Worm (Caenorhabditis elegans) whole organism, L1 larva: ENCODE results near the gene kvs-2.

Source experiments
- blmp-1 ChIP-seq: fragments of 150-350 bp; optimal IDR thresholded peaks from 2 replicates; lab custom pipeline; 2014; ENCODE audit warnings: missing biosample characterization, missing genetic modification characterization
- efl-3 ChIP-seq: fragments of 200-800 bp; sonication (Bioruptor generic); optimal IDR thresholded peaks from 2 replicates; lab custom pipeline; 2018; ENCODE audit warnings: mild to moderate bottlenecking, missing genetic modification characterization, missing compliant biosample characterization
- egl-27 ChIP-seq, 2 experiments: fragments of 150-350 bp in 1 of 2; sonication (generic microtip); optimal IDR thresholded peaks; 3 replicates each; lab custom pipeline; 2017 to 2018; ENCODE audit warnings: missing biosample characterization in 2 of 2, missing genetic modification characterization in 2 of 2, missing genetic modification reagents in 2 of 2
- elt-3 ChIP-seq, 6 experiments: fragments of 150-350 bp in 1 of 6; sonication (generic microtip); optimal IDR thresholded peaks; 2 replicates each; lab custom pipeline; 2017 to 2018; ENCODE audit warnings: missing biosample characterization in 6 of 6, missing genetic modification characterization in 6 of 6, inconsistent platforms in 1 of 6
- lin-15B ChIP-seq: fragments of 150-350 bp; sonication (generic microtip); optimal IDR thresholded peaks from 3 replicates; lab custom pipeline; 2014; ENCODE audit warnings: missing biosample characterization, missing genetic modification characterization
- mdl-1 ChIP-seq, 2 experiments: fragments of 150-350 bp; optimal IDR thresholded peaks; 2 replicates each; lab custom pipeline; 2014 to 2017; ENCODE audit warnings: missing biosample characterization in 2 of 2, missing genetic modification characterization in 2 of 2, inconsistent platforms in 1 of 2
- nhr-12 ChIP-seq: sonication (generic microtip); optimal IDR thresholded peaks from 2 replicates; lab custom pipeline; 2017; ENCODE audit warnings: missing biosample characterization, missing genetic modification characterization
- nhr-237 ChIP-seq: fragments of 150-350 bp; optimal IDR thresholded peaks from 2 replicates; lab custom pipeline; 2014; ENCODE audit warnings: missing biosample characterization, missing genetic modification characterization
- nhr-28 ChIP-seq: fragments of 150-350 bp; optimal IDR thresholded peaks from 2 replicates; lab custom pipeline; 2014; ENCODE audit warnings: missing biosample characterization, missing genetic modification characterization
- snpc-4 ChIP-seq: fragments of 150-350 bp; optimal IDR thresholded peaks from 2 replicates; lab custom pipeline; 2014; ENCODE audit warnings: missing biosample characterization, missing genetic modification characterization
- sox-4 ChIP-seq: sonication (generic microtip); optimal IDR thresholded peaks from 2 replicates; lab custom pipeline; 2016; ENCODE audit warnings: missing genetic modification characterization, missing compliant biosample characterization
- unc-130 ChIP-seq: fragments of 150-350 bp; optimal IDR thresholded peaks from 2 replicates; lab custom pipeline; 2017; ENCODE audit warnings: missing biosample characterization, missing genetic modification characterization, inconsistent platforms

- TF ChIP-seq sox-4 (tag; lab: Kevin White, UChicago), result no peak
- no peak for TF ChIP-seq mdl-1 (tag; optimal IDR thresholded peaks at IDR 0.05; lab: Kevin White, UChicago)
- no peak for TF ChIP-seq blmp-1 (tag; lab: Kevin White, UChicago)
- TF ChIP-seq nhr-237 (tag; lab: Kevin White, UChicago), result no peak
- no peak for TF ChIP-seq egl-27 (tag; optimal IDR thresholded peaks at IDR 0.05; lab: Kevin White, UChicago)
- no peak for TF ChIP-seq elt-3 (tag; optimal IDR thresholded peaks at IDR 0.05; lab: Kevin White, UChicago)
- TF ChIP-seq efl-3, result no peak
- TF ChIP-seq lin-15B (tag; lab: Kevin White, UChicago), result no peak
- no peak for TF ChIP-seq nhr-12
- TF ChIP-seq snpc-4 (tag; lab: Kevin White, UChicago), result no peak
- TF ChIP-seq nhr-28 (tag; lab: Kevin White, UChicago), result no peak
- no peak for TF ChIP-seq unc-130
These were observed 3.1 kb upstream of the kvs-2 start, which contains the start of gene mab-23 for ce11 chrV:10632758-10633157.
